Fruit fly (Drosophila melanogaster): ENCODE measurements around the gene CG11672.

The CG11672 gene

dm6 chr3R:8303848-8304247 is 13.5 kb upstream of the CG11672 start, which contains the start of gene nac:
TSS of gene nac (minus strand) at chr3R:8304023.
- TF ChIP-seq CG12768 (GFP tag; optimal IDR thresholded peaks at IDR 0.05) (peak; percentile 8), Crg-1 (GFP tag; optimal IDR thresholded peaks at IDR 0.05) (no peak), bab1 (GFP tag; optimal IDR thresholded peaks at IDR 0.05) (peak; percentile 64), CG7045 (GFP tag; optimal IDR thresholded peaks at IDR 0.05) (no peak), CG11617 (GFP tag; optimal IDR thresholded peaks at IDR 0.05) (no peak), ovo (GFP tag; optimal IDR thresholded peaks at IDR 0.05) (no peak), CG33017 (tag; optimal IDR thresholded peaks at IDR 0.05) (no peak), Clk (GFP tag; optimal IDR thresholded peaks at IDR 0.05) (no peak), CG14711 (tag; optimal IDR thresholded peaks at IDR 0.05) (no peak), pad (GFP tag; optimal IDR thresholded peaks at IDR 0.05) (peak; percentile 7), Mnt (GFP tag; optimal IDR thresholded peaks at IDR 0.05) (peak; percentile 6)

- TF ChIP-seq CG12768 (GFP tag; optimal IDR thresholded peaks at IDR 0.05) (no peak), CG33017 (tag; optimal IDR thresholded peaks at IDR 0.05) (no peak), Crg-1 (GFP tag; optimal IDR thresholded peaks at IDR 0.05) (no peak), kay (GFP tag; ENCODE audit: borderline replicate concordance) (peak; percentile 73), CG11617 (GFP tag; optimal IDR thresholded peaks at IDR 0.05) (peak; percentile 0), CG7045 (GFP tag; optimal IDR thresholded peaks at IDR 0.05) (no peak), Mnt (GFP tag; optimal IDR thresholded peaks at IDR 0.05) (peak; percentile 50), toe (GFP tag; optimal IDR thresholded peaks at IDR 0.05) (no peak), Hr96 (GFP tag; optimal IDR thresholded peaks at IDR 0.05) (no peak), cnc (optimal IDR thresholded peaks at IDR 0.05) (no peak), CG5204 (GFP tag; optimal IDR thresholded peaks at IDR 0.05) (no peak), tj (GFP tag; optimal IDR thresholded peaks at IDR 0.05) (no peak), pad (GFP tag; optimal IDR thresholded peaks at IDR 0.05) (peak; percentile 19), CG7101 (tag; optimal IDR thresholded peaks at IDR 0.05) (peak; percentile 8), CG14711 (tag; optimal IDR thresholded peaks at IDR 0.05) (no peak), bab1 (GFP tag; optimal IDR thresholded peaks at IDR 0.05) (peak; percentile 34)
Measured at dm6 chr3R:8300928-8301752, 10.8 kb upstream of the CG11672 start, which contains the start of the genes CG9626 and mRpL1. TSS of gene CG9626 (minus strand) at chr3R:8300978. TSS of gene mRpL1 (plus strand) at chr3R:8301440.

- TF ChIP-seq CG7101 (tag; optimal IDR thresholded peaks at IDR 0.05) (no peak), bab1 (GFP tag; optimal IDR thresholded peaks at IDR 0.05) (no peak), CG33017 (tag; optimal IDR thresholded peaks at IDR 0.05) (no peak), pad (GFP tag; optimal IDR thresholded peaks at IDR 0.05) (no peak), CG14711 (tag; optimal IDR thresholded peaks at IDR 0.05) (no peak), CG12768 (GFP tag; optimal IDR thresholded peaks at IDR 0.05) (no peak), cnc (optimal IDR thresholded peaks at IDR 0.05) (no peak), ovo (GFP tag; optimal IDR thresholded peaks at IDR 0.05) (no peak), Mnt (GFP tag; optimal IDR thresholded peaks at IDR 0.05) (no peak), Hr96 (GFP tag; optimal IDR thresholded peaks at IDR 0.05) (no peak), kay (GFP tag; ENCODE audit: borderline replicate concordance) (no peak), CG1620 (GFP tag; optimal IDR thresholded peaks at IDR 0.05) (no peak), toe (GFP tag; optimal IDR thresholded peaks at IDR 0.05) (no peak), Crg-1 (GFP tag; optimal IDR thresholded peaks at IDR 0.05) (no peak), CG5204 (GFP tag; optimal IDR thresholded peaks at IDR 0.05) (no peak), CG7045 (GFP tag; optimal IDR thresholded peaks at IDR 0.05) (no peak), cic (GFP tag; optimal IDR thresholded peaks at IDR 0.05) (no peak), Clk (GFP tag; optimal IDR thresholded peaks at IDR 0.05) (no peak), tj (GFP tag; optimal IDR thresholded peaks at IDR 0.05) (no peak), CG11617 (GFP tag; optimal IDR thresholded peaks at IDR 0.05) (no peak)
Measured at dm6 chr3R:8292034-8292433, 1.7 kb upstream of the CG11672 start, which contains the start of gene CG31463. TSS of gene CG31463 (plus strand) at chr3R:8292335.

- TF ChIP-seq Crg-1 (GFP tag; optimal IDR thresholded peaks at IDR 0.05), result no peak
- TF ChIP-seq pad (GFP tag; optimal IDR thresholded peaks at IDR 0.05), result no peak
- no peak for TF ChIP-seq Hr96 (GFP tag; optimal IDR thresholded peaks at IDR 0.05)
- TF ChIP-seq Mnt (GFP tag; optimal IDR thresholded peaks at IDR 0.05), result no peak
- no peak for TF ChIP-seq CG12768 (GFP tag; optimal IDR thresholded peaks at IDR 0.05)
- no peak for TF ChIP-seq tj (GFP tag; optimal IDR thresholded peaks at IDR 0.05)
- TF ChIP-seq kay (GFP tag; ENCODE audit: borderline replicate concordance), result no peak
- TF ChIP-seq CG5204 (GFP tag; optimal IDR thresholded peaks at IDR 0.05), result no peak
- TF ChIP-seq bab1 (GFP tag; optimal IDR thresholded peaks at IDR 0.05), result no peak
- TF ChIP-seq CG11617 (GFP tag; optimal IDR thresholded peaks at IDR 0.05), result no peak
- no peak for TF ChIP-seq CG7101 (tag; optimal IDR thresholded peaks at IDR 0.05)
- TF ChIP-seq ovo (GFP tag; optimal IDR thresholded peaks at IDR 0.05), result no peak
Measured at dm6 chr3R:8290940-8291339, 562 bp upstream of the CG11672 start, which contains the start of gene CG31464. TSS of gene CG31464 (plus strand) at chr3R:8291240.

dm6 chr3R:8288790-8289189 is 1.6 kb downstream of the CG11672 start:
- TF ChIP-seq kay (GFP tag; ENCODE audit: borderline replicate concordance) (no peak), CG5204 (GFP tag; optimal IDR thresholded peaks at IDR 0.05) (no peak), Mnt (GFP tag; optimal IDR thresholded peaks at IDR 0.05) (no peak)

dm6 chr3R:8287697-8288096 is 2.7 kb downstream of the CG11672 start, which contains the start of gene Nazo:
TSS of gene Nazo (plus strand) at chr3R:8287876.
- TF ChIP-seq Crg-1 (GFP tag; optimal IDR thresholded peaks at IDR 0.05), result no peak
- no peak for TF ChIP-seq toe (GFP tag; optimal IDR thresholded peaks at IDR 0.05)
- no peak for TF ChIP-seq pad (GFP tag; optimal IDR thresholded peaks at IDR 0.05)
- TF ChIP-seq CG12768 (GFP tag; optimal IDR thresholded peaks at IDR 0.05), result no peak
- TF ChIP-seq Mnt (GFP tag; optimal IDR thresholded peaks at IDR 0.05), result no peak
- no peak for TF ChIP-seq tj (GFP tag; optimal IDR thresholded peaks at IDR 0.05)
- no peak for TF ChIP-seq kay (GFP tag; ENCODE audit: borderline replicate concordance)
- TF ChIP-seq cic (GFP tag; optimal IDR thresholded peaks at IDR 0.05), result no peak
- no peak for TF ChIP-seq bab1 (GFP tag; optimal IDR thresholded peaks at IDR 0.05)
- TF ChIP-seq CG7101 (tag; optimal IDR thresholded peaks at IDR 0.05), result no peak
- no peak for TF ChIP-seq ovo (GFP tag; optimal IDR thresholded peaks at IDR 0.05)
- no peak for TF ChIP-seq CG5204 (GFP tag; optimal IDR thresholded peaks at IDR 0.05)
- TF ChIP-seq CG33017 (tag; optimal IDR thresholded peaks at IDR 0.05), result no peak
- TF ChIP-seq cnc (optimal IDR thresholded peaks at IDR 0.05), result no peak
- no peak for TF ChIP-seq Hr96 (GFP tag; optimal IDR thresholded peaks at IDR 0.05)
- no peak for TF ChIP-seq CG14711 (tag; optimal IDR thresholded peaks at IDR 0.05)
- no peak for TF ChIP-seq CG1620 (GFP tag; optimal IDR thresholded peaks at IDR 0.05)

Data from whole organism, adult.